Worm (Caenorhabditis elegans): ENCODE results near the gene sel-10.

DNA sequence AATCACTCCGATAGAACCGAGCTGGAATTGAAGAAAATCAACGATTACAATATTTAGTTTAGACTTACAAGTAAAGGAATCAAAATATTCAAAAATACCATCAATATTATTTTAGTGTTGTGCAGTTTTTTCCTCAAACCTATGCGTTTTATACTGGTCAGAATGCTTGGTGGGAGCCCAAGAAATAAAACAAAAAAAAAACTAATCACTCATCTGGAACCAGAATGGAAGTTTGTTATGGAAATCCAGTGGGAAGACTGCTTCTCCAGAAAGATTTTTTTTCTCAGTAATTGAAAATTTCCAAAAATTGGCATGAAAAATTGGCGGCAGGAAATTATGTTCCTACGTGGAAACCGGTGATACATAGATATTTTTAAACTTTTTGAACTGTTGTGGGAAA lies 37.2 kb downstream of the sel-10 start, which contains the start of gene srx-134:
- TF ChIP-seq xbp-1 (tag; optimal IDR thresholded peaks at IDR 0.05): no peak
- TF ChIP-seq F16B12.6 (tag; optimal IDR thresholded peaks at IDR 0.05): no peak
- TF ChIP-seq sox-4 (tag; optimal IDR thresholded peaks at IDR 0.05): no peak
- TF ChIP-seq ztf-11 (tag; optimal IDR thresholded peaks at IDR 0.05): no peak
- no peak for TF ChIP-seq jun-1 (tag; optimal IDR thresholded peaks at IDR 0.05)
- no peak for TF ChIP-seq nhr-11 (tag; optimal IDR thresholded peaks at IDR 0.05)
- TF ChIP-seq C16A3.4 (tag; optimal IDR thresholded peaks at IDR 0.05): no peak
- no peak for TF ChIP-seq blmp-1 (tag; optimal IDR thresholded peaks at IDR 0.05)
- no peak for TF ChIP-seq unc-86 (tag; optimal IDR thresholded peaks at IDR 0.05)
